Worm (Caenorhabditis elegans): ENCODE results near the gene spat-2.

Gene spat-2

ce11 chrIII:11054532-11055265 lies 18.0 kb downstream of the spat-2 start (continued):
- TF ChIP-seq athp-1 (tag; optimal IDR thresholded peaks at IDR 0.05) (no peak), K12H6.12 (tag; optimal IDR thresholded peaks at IDR 0.05) (peak; percentile 76), zfh-2 (GFP tag; conservative IDR thresholded peaks at IDR 0.05) (peak; percentile 96), die-1 (tag; optimal IDR thresholded peaks at IDR 0.05) (no peak), ceh-27 (GFP tag; optimal IDR thresholded peaks at IDR 0.05) (peak; percentile 55), attf-6 (GFP tag; IDR thresholded peaks at IDR 0.05) (no peak), madf-10 (tag; optimal IDR thresholded peaks at IDR 0.05) (peak; percentile 40), chd-7 (tag; optimal IDR thresholded peaks at IDR 0.05) (no peak), ceh-58 (GFP tag; IDR thresholded peaks at IDR 0.05) (no peak), nhr-120 (GFP tag; IDR thresholded peaks at IDR 0.05) (no peak), B0019.2 (GFP tag; conservative IDR thresholded peaks at IDR 0.05) (no peak), snpc-1.3 (tag; optimal IDR thresholded peaks at IDR 0.05; ENCODE audit: insufficient read depth) (no peak), rec-8 (tag; optimal IDR thresholded peaks at IDR 0.05) (no peak), rcor-1 (GFP tag; IDR thresholded peaks at IDR 0.05) (no peak), T07F8.4 (tag; optimal IDR thresholded peaks at IDR 0.05) (no peak), F10E7.11 (tag; optimal IDR thresholded peaks at IDR 0.05) (no peak), egrh-3 (GFP tag; IDR thresholded peaks at IDR 0.05) (peak; percentile 55; the same call in 1 of the 2 replicates), pbrm-1 (GFP tag; IDR thresholded peaks at IDR 0.05) (no peak), lin-54 (GFP tag; optimal IDR thresholded peaks at IDR 0.05) (peak; percentile 3), F37B4.10 (GFP tag; IDR thresholded peaks at IDR 0.05) (no peak), mel-28 (tag; optimal IDR thresholded peaks at IDR 0.05; ENCODE audit: borderline replicate concordance) (no peak), zim-3 (tag; optimal IDR thresholded peaks at IDR 0.05) (no peak), ztf-26 (tag; optimal IDR thresholded peaks at IDR 0.05) (peak; percentile 40), hmg-20 (GFP tag; IDR thresholded peaks at IDR 0.05) (no peak), ceh-91 (GFP tag; IDR thresholded peaks at IDR 0.05) (no peak), sptf-2 (GFP tag; optimal IDR thresholded peaks at IDR 0.05) (no peak), hlh-26 (GFP tag; conservative IDR thresholded peaks at IDR 0.05) (no peak), F23B12.7 (tag; optimal IDR thresholded peaks at IDR 0.05; ENCODE audit: insufficient read depth) (no peak), Y95B8A.8 (GFP tag; IDR thresholded peaks at IDR 0.05) (no peak), ztf-25 (GFP tag; IDR thresholded peaks at IDR 0.05) (no peak), C17E4.6 (GFP tag; IDR thresholded peaks at IDR 0.05) (no peak), snpc-4 (GFP tag; optimal IDR thresholded peaks at IDR 0.05) (no peak), snpc-4 (tag; optimal IDR thresholded peaks at IDR 0.05) (peak in 2 of 4 experiments; percentile 6 to 48), Y53F4B.3 (GFP tag; IDR thresholded peaks at IDR 0.05) (no peak), Y56A3A.18 (GFP tag; IDR thresholded peaks at IDR 0.05) (no peak), B0336.3 (GFP tag; IDR thresholded peaks at IDR 0.05) (peak; percentile 55; the same call in 1 of the 2 replicates)

- TF ChIP-seq nhr-80 (tag; optimal IDR thresholded peaks at IDR 0.05) = peak; percentile 59
- no peak for TF ChIP-seq let-526 (GFP tag; IDR thresholded peaks at IDR 0.05)
- TF ChIP-seq lin-40 (tag; optimal IDR thresholded peaks at IDR 0.05) = peak; percentile 3
These were observed 23.0 kb downstream of the spat-2 start for ce11 chrIII:11059775-11060174.
